Worm (Caenorhabditis elegans): ENCODE results near the gene mai-1.

- TF ChIP-seq aly-2 (tag; optimal IDR thresholded peaks at IDR 0.05) (no peak), unc-55 (GFP tag; optimal IDR thresholded peaks at IDR 0.05) (no peak), ceh-82 (tag; optimal IDR thresholded peaks at IDR 0.05) (no peak), nhr-12 (tag; optimal IDR thresholded peaks at IDR 0.05) (no peak), ama-1 (optimal IDR thresholded peaks at IDR 0.05) (no peak), nhr-77 (tag; optimal IDR thresholded peaks at IDR 0.05) (no peak), nhr-6 (tag; optimal IDR thresholded peaks at IDR 0.05) (no peak), nhr-10 (tag; optimal IDR thresholded peaks at IDR 0.05) (no peak), elt-3 (tag; optimal IDR thresholded peaks at IDR 0.05) (no peak)
These were observed 14.8 kb downstream of the mai-1 start for ce11 chrX:3101562-3101961.
